Worm (Caenorhabditis elegans) whole organism, L4/young adult: ENCODE measurements around the gene mvk-1.
A peak's percentile ranks its signal among the peaks of the same experiment; 100 is the strongest.

ENCODE experiments used
- W03F9.2 ChIP-seq: fragments of 150-350 bp; optimal IDR thresholded peaks from 2 replicates; lab custom pipeline; 2014; ENCODE audit warnings: missing biosample characterization, missing genetic modification characterization
- dao-5 ChIP-seq: sonication (generic microtip); optimal IDR thresholded peaks from 2 replicates; lab custom pipeline; 2016; ENCODE audit warnings: missing genotype, missing genetic modification characterization, moderate library complexity, missing compliant biosample characterization
- him-1 ChIP-seq: sonication (generic microtip); optimal IDR thresholded peaks from 2 replicates; lab custom pipeline; 2016; ENCODE audit warnings: missing genotype, missing genetic modification reagents, missing genetic modification characterization, missing compliant biosample characterization

Gene mvk-1

ce11 chrIII:6164253-6164971 is 28.3 kb upstream of the mvk-1 start, which contains the start of gene F42A10.9:
Gene F42A10.9, plus strand, starts transcription at chrIII:6164573.
- TF ChIP-seq him-1 (no peak), W03F9.2 (tag; lab: Kevin White, UChicago) (no peak), dao-5 (tag; lab: Kevin White, UChicago) (no peak)

- TF ChIP-seq dao-5 (tag; lab: Kevin White, UChicago) (no peak), W03F9.2 (tag; lab: Kevin White, UChicago) (no peak), him-1 (no peak)
These were observed 27.3 kb upstream of the mvk-1 start for ce11 chrIII:6163381-6163780.

ce11 chrIII:6158642-6159475 is 22.8 kb upstream of the mvk-1 start, which contains the start of gene nfm-1:
Gene nfm-1, plus strand, starts transcription at chrIII:6159453.
- TF ChIP-seq him-1 (peak; percentile 46), W03F9.2 (tag; lab: Kevin White, UChicago) (peak; percentile 23), dao-5 (tag; lab: Kevin White, UChicago) (no peak)

ce11 chrIII:6157708-6158321 is 21.7 kb upstream of the mvk-1 start, which contains the start of gene anmt-2:
Gene anmt-2, minus strand, starts transcription at chrIII:6157758.
- no peak for TF ChIP-seq W03F9.2 (tag; lab: Kevin White, UChicago)

- TF ChIP-seq dao-5 (tag; lab: Kevin White, UChicago) (no peak), W03F9.2 (tag; lab: Kevin White, UChicago) (no peak), him-1 (no peak)
These were observed 19.7 kb upstream of the mvk-1 start for ce11 chrIII:6155787-6156186.

ce11 chrIII:6154586-6154985 is 18.5 kb upstream of the mvk-1 start:
- TF ChIP-seq dao-5 (tag; lab: Kevin White, UChicago): no peak
- no peak for TF ChIP-seq W03F9.2 (tag; lab: Kevin White, UChicago)
- no peak for TF ChIP-seq him-1

- TF ChIP-seq dao-5 (tag; lab: Kevin White, UChicago) (no peak), him-1 (no peak), W03F9.2 (tag; lab: Kevin White, UChicago) (peak; percentile 27)
These were observed 13.5 kb upstream of the mvk-1 start, which contains the start of the genes wht-7 and Y42G9A.1 for ce11 chrIII:6149467-6150072. Gene wht-7, minus strand, starts transcription at chrIII:6149597. Gene Y42G9A.1, plus strand, starts transcription at chrIII:6149961.

- no peak for TF ChIP-seq him-1
- TF ChIP-seq dao-5 (tag; lab: Kevin White, UChicago): no peak
- no peak for TF ChIP-seq W03F9.2 (tag; lab: Kevin White, UChicago)
These were observed 12.6 kb upstream of the mvk-1 start for ce11 chrIII:6148684-6149083.

ce11 chrIII:6147903-6148302 is 11.8 kb upstream of the mvk-1 start, which contains the start of gene Y42G9A.2:
Gene Y42G9A.2, plus strand, starts transcription at chrIII:6148186.
- TF ChIP-seq W03F9.2 (tag; lab: Kevin White, UChicago) (no peak), him-1 (no peak), dao-5 (tag; lab: Kevin White, UChicago) (no peak)

- TF ChIP-seq W03F9.2 (tag; lab: Kevin White, UChicago): no peak
These were observed 10.7 kb upstream of the mvk-1 start for ce11 chrIII:6146797-6147196.

- no peak for TF ChIP-seq dao-5 (tag; lab: Kevin White, UChicago)
- TF ChIP-seq him-1: no peak
- no peak for TF ChIP-seq W03F9.2 (tag; lab: Kevin White, UChicago)
These were observed 9.8 kb upstream of the mvk-1 start, which contains the start of gene Y42G9A.3 for ce11 chrIII:6145896-6146295. Gene Y42G9A.3, plus strand, starts transcription at chrIII:6146258.

- no peak for TF ChIP-seq dao-5 (tag; lab: Kevin White, UChicago)
- TF ChIP-seq W03F9.2 (tag; lab: Kevin White, UChicago): no peak
- no peak for TF ChIP-seq him-1
These were observed 9.2 kb upstream of the mvk-1 start for ce11 chrIII:6145309-6145708.

ce11 chrIII:6144390-6144962 is 8.4 kb upstream of the mvk-1 start:
- TF ChIP-seq him-1: no peak
- no peak for TF ChIP-seq dao-5 (tag; lab: Kevin White, UChicago)
- no peak for TF ChIP-seq W03F9.2 (tag; lab: Kevin White, UChicago)
